Worm (Caenorhabditis elegans): Measurements from ENCODE around the gene F56D6.19.

Gene F56D6.19

ce11 chrIV:3960396-3960795 is 45.8 kb downstream of the F56D6.19 start, which contains the start of gene clec-75:
TSS of gene clec-75 (plus strand) at chrIV:3960734.
- TF ChIP-seq ceh-58 (GFP tag; IDR thresholded peaks at IDR 0.05), result no peak
- peak; percentile 36 for TF ChIP-seq nhr-80 (tag; optimal IDR thresholded peaks at IDR 0.05)

ce11 chrIV:3962584-3962983 is 48.0 kb downstream of the F56D6.19 start, which contains the start of gene Y46C8AM.1:
TSS of gene Y46C8AM.1 (plus strand) at chrIV:3962884.
- no peak for TF ChIP-seq ceh-40 (GFP tag; IDR thresholded peaks at IDR 0.05)

ce11 chrIV:3963498-3963897 is 48.9 kb downstream of the F56D6.19 start:
- TF ChIP-seq nhr-80 (tag; optimal IDR thresholded peaks at IDR 0.05), result peak; percentile 13
- TF ChIP-seq ZK185.1 (tag; optimal IDR thresholded peaks at IDR 0.05; ENCODE audit: poor library complexity, severe bottlenecking), result no peak
- TF ChIP-seq attf-6 (GFP tag; IDR thresholded peaks at IDR 0.05), result no peak
- TF ChIP-seq sptf-2 (GFP tag; optimal IDR thresholded peaks at IDR 0.05), result no peak
- no peak for TF ChIP-seq cebp-1 (GFP tag; IDR thresholded peaks at IDR 0.05)
- TF ChIP-seq cebp-1 (tag; optimal IDR thresholded peaks at IDR 0.05), result no peak

Data from whole organism, young adult.